Fruit fly (Drosophila melanogaster) whole organism, adult: ENCODE results near the gene CG32829.

Experiments
- CG5204 ChIP-seq: fragments of 200-800 bp; sonication (Bioruptor generic); optimal IDR thresholded peaks from 2 replicates; lab custom pipeline; 2016; ENCODE audit warnings: missing biosample characterization, missing genetic modification characterization
- cnc ChIP-seq, 2 experiments: fragments of >200 bp; optimal IDR thresholded peaks; 2 replicates each; lab custom pipeline; 2017

- TF ChIP-seq CG5204 (GFP tag; lab: Kevin White, UChicago) (no peak), cnc (optimal IDR thresholded peaks at IDR 0.05; lab: Kevin White, UChicago) (peak; percentile 75 to 85)
Observed at dm6 chr2L:6922091-6922753, 6.0 kb upstream of the CG32829 start.
